Fruit fly (Drosophila melanogaster) whole organism: ENCODE results near the gene CG10286.

ENCODE experiments used
- CG8478 ChIP-seq: fragments of >200 bp; optimal IDR thresholded peaks from 2 replicates; lab custom pipeline; 2018; ENCODE audit warnings: inconsistent platforms
- psq ChIP-seq: fragments of >200 bp; optimal IDR thresholded peaks from 2 replicates; lab custom pipeline; 2017

DNA sequence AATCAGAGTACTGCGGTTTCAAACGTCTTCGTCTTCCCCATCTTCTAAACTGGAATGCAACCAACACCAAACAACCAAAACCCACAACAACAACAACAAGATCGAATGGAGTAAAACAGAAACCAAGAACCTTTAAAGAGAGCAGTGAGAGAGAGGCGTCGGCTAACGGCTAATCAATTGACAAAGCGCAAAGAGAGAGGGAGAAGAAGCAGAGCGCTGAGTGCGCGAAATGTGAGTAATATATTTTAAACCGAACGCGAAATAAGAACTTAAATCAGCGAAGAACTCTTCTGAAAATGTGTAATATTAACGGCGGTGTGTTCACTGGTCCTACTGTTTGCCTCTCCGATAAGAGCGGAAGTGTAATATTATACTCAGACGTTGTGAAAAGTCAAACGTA, 38.8 kb downstream of the CG10286 start:
- no peak for TF ChIP-seq psq
- TF ChIP-seq CG8478 = no peak
